Worm (Caenorhabditis elegans) whole organism, young adult: ENCODE results near the gene Y69A2AR.47.

Experiments used
- B0035.1 ChIP-seq: sonication (generic microtip); optimal IDR thresholded peaks from 2 replicates; lab custom pipeline; 2016; ENCODE audit warnings: missing genetic modification characterization, mild to moderate bottlenecking, missing compliant biosample characterization, missing genotype, missing genetic modification reagents
- B0336.3 ChIP-seq: fragments of 200-800 bp; sonication (Bioruptor generic); IDR thresholded peaks from 2 replicates; pipeline ENCODE4 v1.3.6; 2022; ENCODE audit warnings: missing genetic modification characterization, missing compliant biosample characterization
- D2030.7 ChIP-seq: fragments of 200-800 bp; sonication (Bioruptor generic); IDR thresholded peaks from 2 replicates; pipeline ENCODE4 v1.3.6; 2022; ENCODE audit warnings: missing genetic modification reagents, missing genetic modification characterization, missing compliant biosample characterization
- F10E7.11 ChIP-seq: sonication (generic microtip); optimal IDR thresholded peaks from 2 replicates; lab custom pipeline; 2017; ENCODE audit warnings: mild to moderate bottlenecking, missing genetic modification characterization, moderate library complexity, missing compliant biosample characterization
- F52B5.7 ChIP-seq: sonication (generic microtip); optimal IDR thresholded peaks from 2 replicates; lab custom pipeline; 2016; ENCODE audit warnings: mild to moderate bottlenecking, missing genetic modification characterization, missing compliant biosample characterization
- F55B11.4 ChIP-seq: sonication (generic microtip); optimal IDR thresholded peaks from 2 replicates; lab custom pipeline; 2016; ENCODE audit warnings: missing compliant biosample characterization, missing genetic modification characterization, borderline replicate concordance; ENCODE audit not compliant: insufficient read depth
- F57C9.4 ChIP-seq: sonication (generic microtip); optimal IDR thresholded peaks from 2 replicates; lab custom pipeline; 2017; ENCODE audit warnings: mild to moderate bottlenecking, missing genetic modification characterization, missing compliant biosample characterization
- akir-1 ChIP-seq: fragments of 200-800 bp; sonication (Bioruptor generic); optimal IDR thresholded peaks from 2 replicates; lab custom pipeline; 2018; ENCODE audit warnings: mild to moderate bottlenecking, missing genetic modification characterization, moderate library complexity, missing compliant biosample characterization
- aptf-3 ChIP-seq: fragments of 200-800 bp; sonication (Bioruptor generic); IDR thresholded peaks from 2 replicates; pipeline ENCODE4 v1.3.6; 2022; ENCODE audit warnings: missing genetic modification characterization, missing compliant biosample characterization
- atf-7 ChIP-seq: sonication (generic microtip); optimal IDR thresholded peaks from 2 replicates; lab custom pipeline; 2017; ENCODE audit warnings: mild to moderate bottlenecking, missing genetic modification characterization, missing compliant biosample characterization
- attf-6 ChIP-seq: fragments of 200-800 bp; sonication (Bioruptor generic); IDR thresholded peaks from 2 replicates; pipeline ENCODE4 v1.3.6; 2022; ENCODE audit warnings: missing genetic modification reagents, missing genetic modification characterization, missing compliant biosample characterization
- bed-1 ChIP-seq: fragments of 200-800 bp; sonication (Bioruptor generic); IDR thresholded peaks from 2 replicates; pipeline ENCODE4 v1.3.6; 2022; ENCODE audit warnings: missing genetic modification reagents, missing genetic modification characterization, missing compliant biosample characterization
- bed-2 ChIP-seq: fragments of 200-800 bp; sonication (Bioruptor generic); IDR thresholded peaks from 2 replicates; pipeline ENCODE4 v1.3.6; 2022; ENCODE audit warnings: missing genetic modification reagents, missing genetic modification characterization, missing compliant biosample characterization
- ccch-3 ChIP-seq: fragments of 200-800 bp; sonication (Bioruptor generic); optimal IDR thresholded peaks from 2 replicates; lab custom pipeline; 2018; ENCODE audit warnings: mild to moderate bottlenecking, missing genetic modification characterization, missing compliant biosample characterization
- cebp-1 ChIP-seq, 2 experiments: fragments of 200-800 bp in 1 of 2; sonication (Bioruptor generic) in 1 of 2; sonication (generic microtip) in 1 of 2; IDR thresholded peaks in 1 of 2; optimal IDR thresholded peaks in 1 of 2; 2 replicates each; pipeline versions ENCODE4 v1.3.6 to Lab custom; 2017 to 2022; ENCODE audit warnings: missing compliant biosample characterization in 2 of 2, missing genetic modification characterization in 2 of 2, mild to moderate bottlenecking in 1 of 2, missing genetic modification reagents in 1 of 2, moderate library complexity in 1 of 2
- cebp-2 ChIP-seq: fragments of 200-800 bp; sonication (Bioruptor generic); IDR thresholded peaks from 2 replicates; pipeline ENCODE4 v1.3.6; 2022; ENCODE audit warnings: missing genetic modification characterization, missing compliant biosample characterization
- ceh-91 ChIP-seq: fragments of 200-800 bp; sonication (Bioruptor generic); IDR thresholded peaks from 2 replicates; pipeline ENCODE4 v1.3.6; 2022; ENCODE audit warnings: missing genetic modification reagents, missing genetic modification characterization, missing compliant biosample characterization
- dpl-1 ChIP-seq: fragments of 150-350 bp; optimal IDR thresholded peaks from 2 replicates; lab custom pipeline; 2014; ENCODE audit warnings: missing biosample characterization, missing genetic modification reagents, missing genetic modification characterization
- egl-18 ChIP-seq: fragments of 200-800 bp; sonication (Bioruptor generic); IDR thresholded peaks from 2 replicates; pipeline ENCODE4 v1.3.6; 2022; ENCODE audit warnings: missing genetic modification reagents, missing genetic modification characterization, missing compliant biosample characterization
- egrh-3 ChIP-seq: fragments of 200-800 bp; sonication (Bioruptor generic); IDR thresholded peaks from 2 replicates; pipeline ENCODE4 v1.3.6; 2022; ENCODE audit warnings: missing genetic modification reagents, missing genetic modification characterization, missing compliant biosample characterization
- ets-4 ChIP-seq: fragments of 200-800 bp; sonication (Bioruptor generic); optimal IDR thresholded peaks from 2 replicates; lab custom pipeline; 2018; ENCODE audit warnings: mild to moderate bottlenecking, missing genetic modification characterization, missing compliant biosample characterization
- him-1 ChIP-seq: sonication (generic microtip); optimal IDR thresholded peaks from 2 replicates; lab custom pipeline; 2016; ENCODE audit warnings: missing genotype, missing genetic modification reagents, missing genetic modification characterization, missing compliant biosample characterization
- hlh-12 ChIP-seq: sonication (generic microtip); optimal IDR thresholded peaks from 2 replicates; lab custom pipeline; 2016; ENCODE audit warnings: missing genetic modification characterization, missing compliant biosample characterization
- hlh-26 ChIP-seq: fragments of 200-800 bp; sonication (Bioruptor generic); conservative IDR thresholded peaks from 2 replicates; pipeline ENCODE4 v1.3.6; 2022; ENCODE audit warnings: missing genetic modification reagents, missing genetic modification characterization, missing compliant biosample characterization
- hsf-1 ChIP-seq: fragments of 200-800 bp; sonication (Bioruptor generic); IDR thresholded peaks from 2 replicates; pipeline ENCODE4 v1.3.6; 2022; ENCODE audit warnings: missing genetic modification reagents, missing genetic modification characterization, missing compliant biosample characterization
- lin-54 ChIP-seq: fragments of 200-800 bp; sonication (Bioruptor generic); optimal IDR thresholded peaks from 2 replicates; lab custom pipeline; 2018; ENCODE audit warnings: mild to moderate bottlenecking, missing genetic modification characterization, missing compliant biosample characterization
- lsl-1 ChIP-seq: fragments of 200-800 bp; sonication (Bioruptor generic); optimal IDR thresholded peaks from 2 replicates; lab custom pipeline; 2018; ENCODE audit warnings: mild to moderate bottlenecking, missing genetic modification characterization, moderate library complexity, missing compliant biosample characterization
- lsy-27 ChIP-seq: sonication (generic microtip); optimal IDR thresholded peaks from 2 replicates; lab custom pipeline; 2017; ENCODE audit warnings: missing genetic modification characterization, mild to moderate bottlenecking, missing compliant biosample characterization, antibody characterized with exemption, missing genotype, borderline replicate concordance; ENCODE audit not compliant: insufficient read depth
- madf-10 ChIP-seq: sonication (generic microtip); optimal IDR thresholded peaks from 2 replicates; lab custom pipeline; 2016; ENCODE audit warnings: mild to moderate bottlenecking, missing genetic modification characterization, missing compliant biosample characterization
- madf-3 ChIP-seq: fragments of 200-800 bp; sonication (Bioruptor generic); IDR thresholded peaks from 2 replicates; pipeline ENCODE4 v1.3.6; 2022; ENCODE audit warnings: missing genetic modification reagents, missing genetic modification characterization, missing compliant biosample characterization
- nfya-1 ChIP-seq: sonication (generic microtip); optimal IDR thresholded peaks from 2 replicates; lab custom pipeline; 2017; ENCODE audit warnings: antibody characterized with exemption, missing compliant biosample characterization, missing genetic modification characterization, borderline replicate concordance; ENCODE audit not compliant: insufficient read depth
- nfya-2 ChIP-seq: fragments of 200-800 bp; sonication (Bioruptor generic); IDR thresholded peaks from 2 replicates; pipeline ENCODE4 v1.3.6; 2022; ENCODE audit warnings: missing genetic modification reagents, missing genetic modification characterization, missing compliant biosample characterization
- nfyb-1 ChIP-seq: fragments of 200-800 bp; sonication (Bioruptor generic); IDR thresholded peaks from 2 replicates; pipeline ENCODE4 v1.3.6; 2022; ENCODE audit warnings: missing genetic modification reagents, missing genetic modification characterization, missing compliant biosample characterization
- nhr-80 ChIP-seq: sonication (generic microtip); optimal IDR thresholded peaks from 2 replicates; lab custom pipeline; 2016; ENCODE audit warnings: missing genetic modification characterization, missing compliant biosample characterization
- nhr-90 ChIP-seq: sonication (generic microtip); optimal IDR thresholded peaks from 2 replicates; lab custom pipeline; 2016; ENCODE audit warnings: missing genotype, mild to moderate bottlenecking, missing genetic modification characterization, missing compliant biosample characterization
- rcor-1 ChIP-seq: fragments of 200-800 bp; sonication (Bioruptor generic); IDR thresholded peaks from 2 replicates; pipeline ENCODE4 v1.3.6; 2022; ENCODE audit warnings: missing genetic modification reagents, missing genetic modification characterization, missing compliant biosample characterization
- rpc-1 ChIP-seq, 2 experiments: fragments of 150-350 bp in 1 of 2; sonication (generic microtip) in 1 of 2; optimal IDR thresholded peaks; 2 replicates each; lab custom pipeline; 2014 to 2018; ENCODE audit warnings: missing biosample characterization in 1 of 2, missing genetic modification characterization in 1 of 2, missing genetic modification reagents in 1 of 2, missing genotype in 1 of 2
- sea-2 ChIP-seq: fragments of 200-800 bp; sonication (Bioruptor generic); IDR thresholded peaks from 2 replicates; pipeline ENCODE4 v1.3.6; 2022; ENCODE audit warnings: missing genetic modification characterization, missing compliant biosample characterization
- snpc-4 ChIP-seq, 5 experiments: fragments of 150-350 bp in 1 of 5; sonication (generic microtip) in 4 of 5; optimal IDR thresholded peaks; 2 replicates each; lab custom pipeline; 2014 to 2018; ENCODE audit warnings: missing genetic modification characterization in 5 of 5, missing biosample characterization in 3 of 5, antibody characterized with exemption in 2 of 5, mild to moderate bottlenecking in 2 of 5, missing compliant biosample characterization in 2 of 5, missing genotype in 2 of 5, moderate library complexity in 2 of 5, missing genetic modification reagents in 1 of 5
- somi-1 ChIP-seq: fragments of 200-800 bp; sonication (Bioruptor generic); optimal IDR thresholded peaks from 2 replicates; lab custom pipeline; 2018; ENCODE audit warnings: mild to moderate bottlenecking, missing genetic modification characterization, missing compliant biosample characterization
- sptf-2 ChIP-seq: fragments of 200-800 bp; sonication (Bioruptor generic); optimal IDR thresholded peaks from 2 replicates; lab custom pipeline; 2018; ENCODE audit warnings: mild to moderate bottlenecking, missing genetic modification characterization, missing compliant biosample characterization
- unc-130 ChIP-seq: sonication (generic microtip); optimal IDR thresholded peaks from 2 replicates; lab custom pipeline; 2016; ENCODE audit warnings: missing genetic modification reagents, missing genetic modification characterization, missing compliant biosample characterization
- zfh-2 ChIP-seq: fragments of 200-800 bp; sonication (Bioruptor generic); conservative IDR thresholded peaks from 2 replicates; pipeline ENCODE4 v1.3.6; 2022; ENCODE audit warnings: missing genetic modification reagents, missing genetic modification characterization, missing compliant biosample characterization
- zim-3 ChIP-seq: sonication (generic microtip); optimal IDR thresholded peaks from 2 replicates; lab custom pipeline; 2017; ENCODE audit warnings: mild to moderate bottlenecking, missing genetic modification characterization, moderate library complexity, missing compliant biosample characterization
- ztf-6 ChIP-seq: fragments of 200-800 bp; sonication (Bioruptor generic); IDR thresholded peaks from 2 replicates; pipeline ENCODE4 v1.3.6; 2022; ENCODE audit warnings: missing genetic modification reagents, missing genetic modification characterization, missing compliant biosample characterization

Gene Y69A2AR.47

DNA sequence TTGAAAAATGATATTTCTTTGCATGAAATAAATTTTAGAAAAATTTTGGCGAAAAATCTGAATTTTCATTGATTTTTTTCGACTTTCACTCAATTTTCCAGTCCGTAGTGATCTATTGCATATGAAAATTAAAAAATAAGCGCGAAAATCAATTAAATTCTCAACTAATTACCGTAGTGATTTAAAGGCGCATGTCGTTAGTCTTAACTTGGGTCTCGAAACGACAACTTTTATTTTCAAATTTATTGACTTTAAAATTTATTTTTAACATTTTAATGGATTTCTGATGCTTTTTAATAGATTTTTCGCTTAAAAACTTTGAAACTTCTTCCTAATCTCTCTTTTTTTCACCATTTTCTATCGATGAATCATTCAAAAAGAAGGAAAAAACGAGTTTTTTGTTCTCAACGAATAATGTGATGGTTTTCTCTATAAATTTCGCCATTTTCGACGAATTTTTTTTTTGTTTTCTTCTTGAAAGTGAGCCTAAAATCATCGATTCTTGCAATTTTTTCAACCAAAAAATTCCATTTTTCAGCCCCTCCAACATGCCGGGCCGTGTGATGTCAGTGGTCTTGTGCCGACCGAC is 10.1 kb downstream of the Y69A2AR.47 start, which contains the start of gene vamp-7 (continued):
- TF ChIP-seq lsy-27 (tag; lab: Kevin White, UChicago) = no peak
- TF ChIP-seq ccch-3 (GFP tag; lab: Kevin White, UChicago) = no peak
- peak; percentile 56; the same call in 1 of the 2 replicates for TF ChIP-seq attf-6 (GFP tag; lab: Robert Waterston, UW)

DNA sequence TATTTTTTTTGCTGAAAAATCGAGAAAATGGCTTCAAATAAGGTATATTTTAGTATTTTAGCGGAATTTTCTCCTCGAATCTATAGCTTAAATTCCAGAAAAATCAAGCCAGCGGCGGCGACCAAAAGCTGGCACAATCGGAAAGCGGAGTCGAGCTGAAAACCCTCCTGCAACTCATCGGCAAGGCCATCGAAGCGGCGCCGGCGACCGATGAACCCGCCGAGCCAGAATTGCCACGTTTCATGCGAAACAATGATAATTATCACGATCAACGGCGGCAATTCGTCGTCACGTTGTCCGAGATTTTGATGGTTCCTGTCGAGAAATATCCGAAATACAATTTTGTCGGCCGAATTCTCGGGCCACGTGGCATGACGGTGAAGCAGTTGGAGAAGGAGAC is 12.9 kb downstream of the Y69A2AR.47 start, which contains the start of gene Y69A2AR.32:
Gene Y69A2AR.32, plus strand, starts transcription at position 28 of the 400 bp plus-strand sequence.
- TF ChIP-seq lsl-1 (GFP tag; lab: Kevin White, UChicago) = no peak
- TF ChIP-seq cebp-1 (GFP tag; IDR thresholded peaks at IDR 0.05; lab: Robert Waterston, UW) = no peak
- TF ChIP-seq cebp-1 (tag; optimal IDR thresholded peaks at IDR 0.05; lab: Kevin White, UChicago) = peak; percentile 5
- TF ChIP-seq madf-10 (tag; lab: Kevin White, UChicago) = no peak
- TF ChIP-seq nhr-90 (tag; lab: Kevin White, UChicago) = no peak
- no peak for TF ChIP-seq snpc-4 (GFP tag; optimal IDR thresholded peaks at IDR 0.05; lab: Kevin White, UChicago)
- TF ChIP-seq snpc-4 (tag; optimal IDR thresholded peaks at IDR 0.05; lab: Kevin White, UChicago) = no peak
- no peak for TF ChIP-seq rpc-1 (optimal IDR thresholded peaks at IDR 0.05; lab: Kevin White, UChicago)
- TF ChIP-seq rpc-1 (tag; optimal IDR thresholded peaks at IDR 0.05; lab: Kevin White, UChicago) = no peak
- TF ChIP-seq ets-4 = no peak
- TF ChIP-seq B0035.1 (tag; lab: Kevin White, UChicago) = no peak
- peak; percentile 80; the same call in 1 of the 2 replicates for TF ChIP-seq madf-3 (GFP tag; lab: Robert Waterston, UW)
- no peak for TF ChIP-seq ztf-6 (GFP tag; lab: Robert Waterston, UW)
- TF ChIP-seq nhr-80 (tag; lab: Kevin White, UChicago) = no peak
- no peak for TF ChIP-seq aptf-3
- TF ChIP-seq nfya-1 (tag; lab: Kevin White, UChicago) = no peak
- peak; percentile 30; the same call in 1 of the 2 replicates for TF ChIP-seq egrh-3 (GFP tag; lab: Robert Waterston, UW)
- no peak for TF ChIP-seq egl-18 (GFP tag; lab: Robert Waterston, UW)
- TF ChIP-seq somi-1 (GFP tag; lab: Kevin White, UChicago) = no peak
- no peak for TF ChIP-seq bed-2 (GFP tag; lab: Robert Waterston, UW)
- TF ChIP-seq dpl-1 (GFP tag; lab: Kevin White, UChicago) = no peak
- no peak for TF ChIP-seq sptf-2 (GFP tag; lab: Kevin White, UChicago)
- no peak for TF ChIP-seq ceh-91 (GFP tag; lab: Robert Waterston, UW)
- no peak for TF ChIP-seq lin-54
- TF ChIP-seq nfya-2 (GFP tag; lab: Robert Waterston, UW) = no peak
- 0 out of 2 replicates have a peak, but pooled peaks have one; percentile 14 for TF ChIP-seq nfyb-1 (GFP tag; lab: Robert Waterston, UW)
- TF ChIP-seq F52B5.7 = no peak
- TF ChIP-seq him-1 (tag; lab: Kevin White, UChicago) = no peak
- no peak for TF ChIP-seq unc-130
- peak; percentile 45 for TF ChIP-seq zim-3 (tag; lab: Kevin White, UChicago)
- no peak for TF ChIP-seq F57C9.4 (tag; lab: Kevin White, UChicago)
- no peak for TF ChIP-seq hlh-12
- TF ChIP-seq akir-1 = no peak
- peak; percentile 52; the same call in 1 of the 2 replicates for TF ChIP-seq B0336.3 (GFP tag; lab: Robert Waterston, UW)
- TF ChIP-seq bed-1 (GFP tag; lab: Robert Waterston, UW) = no peak
- no peak for TF ChIP-seq F55B11.4
- TF ChIP-seq cebp-2 = no peak
- TF ChIP-seq hsf-1 (GFP tag; lab: Robert Waterston, UW) = no peak
- no peak for TF ChIP-seq atf-7 (tag; lab: Kevin White, UChicago)
- TF ChIP-seq hlh-26 (GFP tag; lab: Robert Waterston, UW) = no peak
- no peak for TF ChIP-seq F10E7.11 (tag; lab: Kevin White, UChicago)
- no peak for TF ChIP-seq D2030.7
- TF ChIP-seq rcor-1 (GFP tag; lab: Robert Waterston, UW) = no peak
- no peak for TF ChIP-seq sea-2 (GFP tag; lab: Robert Waterston, UW)
- TF ChIP-seq zfh-2 = peak; percentile 74; the same call in 1 of the 2 replicates
